Fruit fly (Drosophila melanogaster): ENCODE results near the gene Tom.

DNA sequence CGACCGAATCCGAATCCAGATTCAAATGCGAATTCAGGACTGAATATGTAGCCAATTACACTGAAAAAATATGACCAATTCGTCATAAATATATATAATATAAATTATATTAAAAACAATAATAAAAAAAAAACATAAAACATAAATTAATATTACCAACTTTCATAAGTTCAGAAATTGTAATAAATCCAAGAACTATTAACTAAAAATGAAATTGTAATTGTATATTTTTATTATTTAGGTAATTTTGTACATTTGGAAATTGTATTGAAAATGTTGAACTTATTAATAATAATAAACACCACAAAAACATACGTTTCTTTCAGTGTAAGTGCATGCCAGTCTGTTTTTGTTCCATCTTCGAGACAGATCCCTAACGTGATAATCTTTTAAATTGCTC lies 8.1 kb upstream of the Tom start:
- TF ChIP-seq Sin3A (optimal IDR thresholded peaks at IDR 0.05), result no peak
- no peak for TF ChIP-seq h (optimal IDR thresholded peaks at IDR 0.05)
- TF ChIP-seq psq (optimal IDR thresholded peaks at IDR 0.05), result no peak
- TF ChIP-seq insv (optimal IDR thresholded peaks at IDR 0.05), result no peak
- no peak for TF ChIP-seq ttk (optimal IDR thresholded peaks at IDR 0.05)
